Worm (Caenorhabditis elegans): ENCODE data around the gene ZK596.2.
A peak's percentile ranks its signal among the peaks of the same experiment; 100 is the strongest.

DNA sequence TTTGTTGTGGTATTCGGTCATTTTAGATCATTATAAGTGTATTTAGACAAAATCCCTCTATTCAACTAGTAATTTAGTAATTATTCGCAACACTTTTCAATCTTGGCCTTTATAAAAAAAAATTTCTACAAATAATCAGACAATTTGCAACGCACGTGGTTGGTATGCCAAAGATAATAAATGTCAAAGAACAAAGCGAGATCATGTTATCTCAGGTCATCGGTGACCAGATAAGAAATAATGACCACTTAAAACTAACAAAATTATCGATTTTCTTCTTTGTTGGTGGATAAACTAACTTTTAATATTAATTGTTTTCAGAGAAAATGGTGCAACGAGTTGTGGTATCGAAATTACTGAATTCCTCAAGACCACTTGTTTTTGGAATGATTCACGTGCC, 27.9 kb downstream of the ZK596.2 start, which contains the start of gene F13E9.13:
- no peak for TF ChIP-seq mab-5 (tag; optimal IDR thresholded peaks at IDR 0.05)
- TF ChIP-seq lin-32 (GFP tag; optimal IDR thresholded peaks at IDR 0.05), result no peak
- no peak for TF ChIP-seq blmp-1 (tag; optimal IDR thresholded peaks at IDR 0.05)
- no peak for TF ChIP-seq ztf-11 (tag; optimal IDR thresholded peaks at IDR 0.05)
- TF ChIP-seq flh-1 (GFP tag; optimal IDR thresholded peaks at IDR 0.05), result no peak
- TF ChIP-seq unc-62 (GFP tag; optimal IDR thresholded peaks at IDR 0.05), result no peak
- TF ChIP-seq nhr-237 (tag; optimal IDR thresholded peaks at IDR 0.05), result no peak
- peak; percentile 88 for TF ChIP-seq elt-1 (tag; optimal IDR thresholded peaks at IDR 0.05; ENCODE audit: borderline replicate concordance, insufficient read depth)
- no peak for TF ChIP-seq pha-4 (tag; optimal IDR thresholded peaks at IDR 0.05)
- no peak for TF ChIP-seq snpc-4 (tag; optimal IDR thresholded peaks at IDR 0.05)
- TF ChIP-seq elt-3 (tag; optimal IDR thresholded peaks at IDR 0.05), result no peak
- no peak for TF ChIP-seq nhr-28 (tag; optimal IDR thresholded peaks at IDR 0.05)
- TF ChIP-seq lin-13 (tag; optimal IDR thresholded peaks at IDR 0.05), result no peak
- no peak for TF ChIP-seq cnd-1 (tag; optimal IDR thresholded peaks at IDR 0.05)
